Worm (Caenorhabditis elegans): ENCODE measurements around the gene C39E9.8.

Gene C39E9.8

DNA sequence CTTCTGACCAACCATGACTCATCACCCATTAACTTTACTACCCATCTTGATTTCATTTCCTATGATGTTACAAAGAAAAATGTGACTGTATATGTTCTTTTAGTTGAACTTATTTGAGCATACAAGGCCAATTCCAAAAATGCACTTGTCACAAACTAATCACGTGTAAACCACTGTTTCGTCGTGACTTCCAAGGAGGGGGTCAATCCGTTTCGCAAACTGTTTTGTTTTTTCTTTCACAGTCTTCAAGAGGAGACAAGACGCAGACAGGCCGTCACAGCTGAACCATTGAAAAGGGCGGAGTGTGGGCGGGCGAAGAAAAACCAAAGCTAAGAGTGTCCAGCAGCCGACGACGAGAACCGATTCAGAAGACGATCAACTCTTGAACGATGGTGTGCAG lies at the start of gene C39E9.8:
Gene C39E9.8 (plus strand): TSS at position 328 of the 400 bp plus-strand sequence.
- TF ChIP-seq nhr-2 (tag; optimal IDR thresholded peaks at IDR 0.05), result no peak
- TF ChIP-seq M03D4.4 (tag; optimal IDR thresholded peaks at IDR 0.05), result no peak
- TF ChIP-seq lin-13 (tag; optimal IDR thresholded peaks at IDR 0.05), result no peak
- TF ChIP-seq mab-5 (tag; optimal IDR thresholded peaks at IDR 0.05), result no peak
- TF ChIP-seq ztf-11 (tag; optimal IDR thresholded peaks at IDR 0.05), result no peak

DNA sequence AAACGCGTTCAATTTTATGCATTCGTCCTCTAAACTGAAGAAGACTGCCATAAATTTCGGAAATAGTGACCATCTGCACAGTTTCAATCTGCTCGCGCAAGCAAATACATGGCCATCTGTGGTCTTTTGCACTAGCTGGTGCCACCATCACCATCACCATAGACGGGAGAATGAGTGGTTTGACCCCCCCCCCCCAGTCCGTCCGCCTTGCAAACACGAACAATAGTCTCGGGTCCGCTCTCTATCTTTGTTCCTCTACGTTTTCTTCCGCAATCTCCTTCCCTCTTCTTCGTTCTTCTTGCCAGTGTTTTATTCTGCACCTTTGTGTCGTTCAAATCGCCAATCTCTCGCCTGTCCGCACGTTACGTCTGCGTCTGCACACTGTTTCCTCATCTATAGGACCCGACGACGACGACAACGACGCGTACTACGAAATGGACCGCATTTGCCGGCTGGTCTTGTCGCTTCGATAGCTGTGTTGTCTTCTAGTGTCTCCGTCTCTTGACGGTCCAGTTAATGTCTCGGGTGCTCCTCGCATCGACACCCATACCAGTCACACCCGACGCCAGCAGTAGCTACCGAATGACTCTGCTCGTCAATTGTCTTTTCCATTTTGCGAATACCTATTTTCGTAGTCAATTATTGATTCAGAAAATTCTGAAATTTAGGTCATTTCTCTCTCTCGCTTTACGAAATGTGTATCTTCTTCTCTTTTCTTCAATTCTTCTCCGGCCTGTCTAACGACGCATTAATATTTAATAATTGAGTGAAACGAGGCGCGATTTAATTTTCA lies 49.4 kb upstream of the C39E9.8 start:
- TF ChIP-seq flh-1 (GFP tag; optimal IDR thresholded peaks at IDR 0.05), result no peak
- TF ChIP-seq lin-13 (tag; optimal IDR thresholded peaks at IDR 0.05), result peak; percentile 22
- TF ChIP-seq sptf-1 (tag; optimal IDR thresholded peaks at IDR 0.05), result peak; percentile 45
- TF ChIP-seq blmp-1 (tag; optimal IDR thresholded peaks at IDR 0.05), result no peak
- TF ChIP-seq elt-1 (tag; optimal IDR thresholded peaks at IDR 0.05; ENCODE audit: borderline replicate concordance, insufficient read depth), result no peak
- peak; percentile 60 for TF ChIP-seq ceh-83 (GFP tag; optimal IDR thresholded peaks at IDR 0.05)
- no peak for TF ChIP-seq mep-1 (tag; optimal IDR thresholded peaks at IDR 0.05)
- TF ChIP-seq M03D4.4 (tag; optimal IDR thresholded peaks at IDR 0.05), result peak; percentile 9
- TF ChIP-seq ceh-43 (GFP tag; optimal IDR thresholded peaks at IDR 0.05), result no peak
- TF ChIP-seq unc-62 (GFP tag; optimal IDR thresholded peaks at IDR 0.05), result peak; percentile 50
- peak; percentile 73 for TF ChIP-seq lin-32 (GFP tag; optimal IDR thresholded peaks at IDR 0.05)
- TF ChIP-seq nhr-2 (tag; optimal IDR thresholded peaks at IDR 0.05), result peak; percentile 20
- TF ChIP-seq tbx-8 (GFP tag; optimal IDR thresholded peaks at IDR 0.05), result no peak
- peak; percentile 93 for TF ChIP-seq cnd-1 (tag; optimal IDR thresholded peaks at IDR 0.05)
- no peak for TF ChIP-seq unc-39 (tag; optimal IDR thresholded peaks at IDR 0.05)
- peak; percentile 60 for TF ChIP-seq ham-2 (GFP tag; optimal IDR thresholded peaks at IDR 0.05)
- no peak for TF ChIP-seq nhr-76 (tag; optimal IDR thresholded peaks at IDR 0.05)
- peak; percentile 40 for TF ChIP-seq drap-1 (GFP tag; optimal IDR thresholded peaks at IDR 0.05)
- TF ChIP-seq ces-1 (GFP tag; optimal IDR thresholded peaks at IDR 0.05), result peak; percentile 46
- no peak for TF ChIP-seq lsy-2 (tag; optimal IDR thresholded peaks at IDR 0.05)
- TF ChIP-seq mls-2 (tag; optimal IDR thresholded peaks at IDR 0.05), result peak; percentile 46
- no peak for TF ChIP-seq ztf-11 (tag; optimal IDR thresholded peaks at IDR 0.05)
- TF ChIP-seq snpc-4 (tag; optimal IDR thresholded peaks at IDR 0.05), result no peak
- no peak for TF ChIP-seq pha-4 (tag; optimal IDR thresholded peaks at IDR 0.05)
- no peak for TF ChIP-seq elt-3 (tag; optimal IDR thresholded peaks at IDR 0.05)
- no peak for TF ChIP-seq mab-5 (tag; optimal IDR thresholded peaks at IDR 0.05)
- no peak for TF ChIP-seq nhr-237 (tag; optimal IDR thresholded peaks at IDR 0.05)
- TF ChIP-seq nhr-12 (tag; optimal IDR thresholded peaks at IDR 0.05), result peak; percentile 43
- TF ChIP-seq hlh-1 (tag; optimal IDR thresholded peaks at IDR 0.05), result peak; percentile 18
- peak; percentile 48 for TF ChIP-seq unc-120 (tag; optimal IDR thresholded peaks at IDR 0.05; ENCODE audit: poor library complexity, severe bottlenecking)
- TF ChIP-seq zip-8 (tag; optimal IDR thresholded peaks at IDR 0.05), result no peak
- TF ChIP-seq ceh-39 (tag; optimal IDR thresholded peaks at IDR 0.05), result peak; percentile 1
- TF ChIP-seq nhr-28 (tag; optimal IDR thresholded peaks at IDR 0.05), result no peak
- TF ChIP-seq sem-2 (GFP tag; optimal IDR thresholded peaks at IDR 0.05), result no peak
- no peak for TF ChIP-seq bed-3 (GFP tag; optimal IDR thresholded peaks at IDR 0.05)

DNA sequence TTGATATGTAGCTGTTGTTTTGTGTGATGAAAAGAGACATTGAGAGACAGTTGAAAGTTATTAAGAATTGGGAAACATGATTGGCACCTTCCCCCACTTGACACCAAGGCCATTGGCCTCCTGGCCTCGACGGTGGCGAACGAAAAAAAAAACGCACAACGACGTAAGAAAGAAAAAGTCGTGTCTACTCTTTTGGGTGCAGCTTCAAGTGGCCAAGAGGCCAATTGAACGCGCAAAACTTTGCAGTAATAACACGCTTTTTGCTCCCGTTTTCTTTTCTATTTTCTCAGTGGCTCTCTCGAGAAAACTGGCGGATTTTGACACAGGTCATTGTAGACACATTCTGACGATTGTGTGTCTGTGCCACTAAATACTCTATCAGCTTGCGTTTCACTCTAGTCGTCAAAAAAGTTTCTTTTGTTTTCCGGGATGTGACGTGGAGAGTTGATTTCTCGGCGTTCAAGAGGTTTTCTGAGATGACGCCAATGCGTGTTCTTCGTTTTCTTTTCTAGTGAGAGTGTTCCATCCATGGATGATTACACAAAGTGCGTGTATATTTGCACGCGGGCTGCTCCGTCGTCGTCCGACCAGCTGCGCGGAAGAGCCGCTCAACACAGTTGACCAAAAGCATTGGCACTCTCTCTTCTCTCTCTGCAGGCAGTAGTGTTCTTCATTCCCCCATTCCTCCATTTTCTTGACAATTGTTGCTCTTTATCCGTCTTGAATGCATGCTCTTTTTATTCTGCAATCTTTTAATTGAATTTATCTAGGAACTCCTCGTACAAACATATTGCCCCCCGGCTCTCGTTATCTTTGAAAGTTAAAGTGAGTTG lies 48.6 kb upstream of the C39E9.8 start:
- peak; percentile 56 for TF ChIP-seq cnd-1 (tag; optimal IDR thresholded peaks at IDR 0.05)
- TF ChIP-seq sem-2 (GFP tag; optimal IDR thresholded peaks at IDR 0.05), result peak; percentile 4
- peak; percentile 64 for TF ChIP-seq hlh-1 (tag; optimal IDR thresholded peaks at IDR 0.05)
- no peak for TF ChIP-seq drap-1 (GFP tag; optimal IDR thresholded peaks at IDR 0.05)

Data from whole organism, mixed stage, embryonic.